Fruit fly (Drosophila melanogaster): ENCODE data around the gene Mkp.

Gene Mkp

DNA sequence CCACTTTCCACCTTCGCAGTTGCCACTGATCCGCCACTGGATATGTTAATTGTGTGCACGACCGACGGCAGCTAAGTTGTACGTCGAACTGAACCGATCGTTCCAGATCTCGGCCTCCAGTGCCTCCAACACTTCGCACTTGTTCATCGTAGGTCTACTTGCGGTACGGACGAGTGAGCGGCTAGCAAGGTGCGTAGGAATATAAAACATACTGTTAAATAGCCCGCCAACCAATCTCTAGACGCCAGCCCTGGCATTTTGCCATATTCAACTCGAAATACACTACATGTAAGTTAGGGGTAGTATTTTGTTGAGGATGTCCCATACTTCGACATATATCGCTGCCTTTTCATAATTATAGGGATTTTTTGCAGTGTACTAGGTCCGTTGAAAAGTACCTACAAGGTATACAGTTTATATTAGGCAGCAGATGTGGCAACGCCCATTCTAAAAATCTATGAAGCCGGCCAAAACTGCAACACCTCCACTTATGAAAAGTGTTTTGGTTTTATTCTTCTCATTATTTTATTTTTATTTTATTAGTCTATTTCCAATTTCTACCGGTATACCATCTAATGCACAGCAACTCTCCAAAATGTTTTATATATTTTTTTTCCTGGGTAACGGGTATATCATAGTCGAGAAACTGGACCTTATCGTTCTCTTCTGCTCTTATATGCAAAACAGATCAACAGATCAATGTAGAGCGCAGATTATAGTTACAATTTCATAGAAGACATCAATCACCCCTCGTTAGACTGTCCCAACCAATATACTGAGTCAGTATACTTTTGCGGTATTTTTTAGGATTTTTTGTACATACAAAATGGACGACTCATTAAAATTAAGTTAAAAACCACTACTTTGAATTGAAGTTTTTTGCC lies 38.9 kb upstream of the Mkp start, which contains the start of the genes pyx and CG33229 (continued):
- TF ChIP-seq sug (tag; optimal IDR thresholded peaks at IDR 0.05) (peak; percentile 92), MTF-1 (GFP tag; optimal IDR thresholded peaks at IDR 0.05; ENCODE audit: borderline replicate concordance) (no peak), CG34376 (GFP tag; optimal IDR thresholded peaks at IDR 0.05) (peak; percentile 54), cwo (GFP tag; optimal IDR thresholded peaks at IDR 0.05) (peak; percentile 72), Xbp1 (GFP tag; optimal IDR thresholded peaks at IDR 0.05) (peak; percentile 91), pzg (GFP tag; optimal IDR thresholded peaks at IDR 0.05) (peak; percentile 57), otp (GFP tag; IDR thresholded peaks at IDR 0.05) (no peak), Fer1 (GFP tag; optimal IDR thresholded peaks at IDR 0.05) (peak; percentile 55), Taf1 (GFP tag; IDR thresholded peaks at IDR 0.05) (no peak; the same call in 1 of the 2 replicates), CG10462 (GFP tag; optimal IDR thresholded peaks at IDR 0.05) (peak; percentile 47), CG1647 (GFP tag; optimal IDR thresholded peaks at IDR 0.05) (peak; percentile 89), al (GFP tag; IDR thresholded peaks at IDR 0.05) (peak; percentile 86), CG3726 (GFP tag; IDR thresholded peaks at IDR 0.05) (0 out of 3 replicates have a peak, but pooled peaks have one; percentile 56), caup (GFP tag; optimal IDR thresholded peaks at IDR 0.05; ENCODE audit: severe bottlenecking) (peak; percentile 77), CG5953 (GFP tag; IDR thresholded peaks at IDR 0.05) (peak; percentile 69), NC2α (GFP tag; optimal IDR thresholded peaks at IDR 0.05) (no peak), Stat92E (GFP tag; optimal IDR thresholded peaks at IDR 0.05) (no peak), Sox102F (GFP tag; optimal IDR thresholded peaks at IDR 0.05) (peak; percentile 78), Nf-YA (GFP tag; IDR thresholded peaks at IDR 0.05) (no peak; the same call in 1 of the 2 replicates), Spps (tag; optimal IDR thresholded peaks at IDR 0.05) (no peak), Bgb (GFP tag; IDR thresholded peaks at IDR 0.05; ENCODE audit: partially characterized antibody) (no peak), stwl (tag; optimal IDR thresholded peaks at IDR 0.05) (peak; percentile 2), HLH4C (GFP tag; IDR thresholded peaks at IDR 0.05; ENCODE audit: partially characterized antibody) (0 out of 3 replicates have a peak, but pooled peaks have one; percentile 46), CG12942 (GFP tag; optimal IDR thresholded peaks at IDR 0.05) (peak; percentile 85), CG7745 (tag; optimal IDR thresholded peaks at IDR 0.05) (no peak), ash1 (GFP tag; optimal IDR thresholded peaks at IDR 0.05) (no peak), shn (GFP tag; optimal IDR thresholded peaks at IDR 0.05) (peak; percentile 78), CG11723 (GFP tag; optimal IDR thresholded peaks at IDR 0.05) (peak; percentile 62), CG8765 (GFP tag; IDR thresholded peaks at IDR 0.05) (peak; percentile 52; the same call in 1 of the 2 replicates), ERR (GFP tag; optimal IDR thresholded peaks at IDR 0.05) (no peak), chn (GFP tag; optimal IDR thresholded peaks at IDR 0.05) (peak; percentile 84), Opbp (GFP tag; IDR thresholded peaks at IDR 0.05; ENCODE audit: partially characterized antibody) (no peak), CG15269 (tag; optimal IDR thresholded peaks at IDR 0.05) (peak; percentile 88), Chrac-16 (GFP tag; optimal IDR thresholded peaks at IDR 0.05) (peak; percentile 89), CG10274 (GFP tag; optimal IDR thresholded peaks at IDR 0.05) (peak; percentile 75), CG18011 (GFP tag; optimal IDR thresholded peaks at IDR 0.05) (peak; percentile 57), nerfin-2 (GFP tag; IDR thresholded peaks at IDR 0.05; ENCODE audit: partially characterized antibody) (no peak), odd (GFP tag; optimal IDR thresholded peaks at IDR 0.05) (peak; percentile 45), cas (GFP tag; IDR thresholded peaks at IDR 0.05) (peak; percentile 88), gsb (GFP tag; IDR thresholded peaks at IDR 0.05) (peak; percentile 75), Doc2 (GFP tag; IDR thresholded peaks at IDR 0.05) (0 out of 2 replicates have a peak, but pooled peaks have one; percentile 45), CG3838 (GFP tag; optimal IDR thresholded peaks at IDR 0.05) (peak; percentile 56), CG4424 (GFP tag; optimal IDR thresholded peaks at IDR 0.05) (peak; percentile 89), nau (GFP tag; optimal IDR thresholded peaks at IDR 0.05) (no peak), CG32772 (GFP tag; IDR thresholded peaks at IDR 0.05) (peak; percentile 74; the same call in 1 of the 2 replicates), CG17568 (GFP tag; optimal IDR thresholded peaks at IDR 0.05) (no peak), Atf3 (GFP tag; optimal IDR thresholded peaks at IDR 0.05) (peak; percentile 80)

All from whole organism, embryonic.